Worm (Caenorhabditis elegans) whole organism, L1 larva: ENCODE measurements around the gene T09D3.3.

Experiments
- C16A3.4 ChIP-seq: fragments of 150-350 bp; optimal IDR thresholded peaks from 2 replicates; lab custom pipeline; 2014; ENCODE audit warnings: missing biosample characterization, missing genetic modification characterization
- C34B4.2 ChIP-seq: sonication (generic microtip); optimal IDR thresholded peaks from 2 replicates; lab custom pipeline; 2017; ENCODE audit warnings: mild to moderate bottlenecking, missing genetic modification characterization, missing compliant biosample characterization
- F16B12.6 ChIP-seq: fragments of 150-350 bp; optimal IDR thresholded peaks from 2 replicates; lab custom pipeline; 2014; ENCODE audit warnings: missing biosample characterization, missing genetic modification characterization
- ama-1 ChIP-seq: fragments of 150-350 bp; optimal IDR thresholded peaks from 2 replicates; lab custom pipeline; 2014
- blmp-1 ChIP-seq: fragments of 150-350 bp; optimal IDR thresholded peaks from 2 replicates; lab custom pipeline; 2014; ENCODE audit warnings: missing biosample characterization, missing genetic modification characterization
- ceh-63 ChIP-seq: fragments of 200-800 bp; sonication (Bioruptor generic); optimal IDR thresholded peaks from 2 replicates; lab custom pipeline; 2018; ENCODE audit warnings: mild to moderate bottlenecking, missing genetic modification characterization, missing compliant biosample characterization
- ceh-88 ChIP-seq: fragments of 200-800 bp; sonication (Bioruptor generic); IDR thresholded peaks from 2 replicates; pipeline ENCODE4 v1.3.6; 2022; ENCODE audit warnings: missing genetic modification characterization, missing compliant biosample characterization
- dpl-1 ChIP-seq, 3 experiments: fragments of 150-350 bp in 2 of 3; sonication (generic microtip) in 1 of 3; optimal IDR thresholded peaks; 2 replicates each; lab custom pipeline; 2014 to 2017; ENCODE audit warnings: missing biosample characterization in 3 of 3, missing genetic modification characterization in 3 of 3, missing genetic modification reagents in 3 of 3
- efl-1 ChIP-seq, 4 experiments: fragments of 150-350 bp; optimal IDR thresholded peaks in 3 of 4; peaks in 1 of 4; 1 replicate in 1 of 4; 2 replicates in 3 of 4; lab custom pipeline; 2014; ENCODE audit warnings: missing biosample characterization in 2 of 4, missing genetic modification characterization in 2 of 4, missing genetic modification reagents in 2 of 4
- egl-13 ChIP-seq: sonication (generic microtip); optimal IDR thresholded peaks from 2 replicates; lab custom pipeline; 2016; ENCODE audit warnings: missing genotype, missing genetic modification reagents, missing genetic modification characterization, missing compliant biosample characterization
- elt-2 ChIP-seq: sonication (generic microtip); optimal IDR thresholded peaks from 2 replicates; lab custom pipeline; 2016; ENCODE audit warnings: missing genetic modification characterization, mild to moderate bottlenecking, inconsistent platforms, missing compliant biosample characterization, missing genetic modification reagents
- ets-5 ChIP-seq: fragments of 200-800 bp; sonication (Bioruptor generic); IDR thresholded peaks from 2 replicates; pipeline ENCODE4 v1.3.6; 2022; ENCODE audit warnings: missing genetic modification characterization, missing compliant biosample characterization
- fkh-4 ChIP-seq: sonication (generic microtip); optimal IDR thresholded peaks from 2 replicates; lab custom pipeline; 2016; ENCODE audit warnings: missing compliant biosample characterization, missing genetic modification characterization, borderline replicate concordance
- fkh-8 ChIP-seq: sonication (generic microtip); optimal IDR thresholded peaks from 2 replicates; lab custom pipeline; 2016; ENCODE audit warnings: mild to moderate bottlenecking, missing genetic modification characterization, missing compliant biosample characterization
- grh-1 ChIP-seq: fragments of 200-800 bp; sonication (Bioruptor generic); IDR thresholded peaks from 2 replicates; pipeline ENCODE4 v1.3.6; 2022; ENCODE audit warnings: missing genetic modification reagents, missing genetic modification characterization, missing compliant biosample characterization
- hlh-17 ChIP-seq: fragments of 200-800 bp; sonication (Bioruptor generic); optimal IDR thresholded peaks from 2 replicates; lab custom pipeline; 2018; ENCODE audit warnings: missing genetic modification characterization, mild to moderate bottlenecking, missing compliant biosample characterization, moderate library complexity, borderline replicate concordance
- irx-1 ChIP-seq: sonication (generic microtip); optimal IDR thresholded peaks from 2 replicates; lab custom pipeline; 2016; ENCODE audit warnings: missing genetic modification characterization, missing compliant biosample characterization
- isw-1 ChIP-seq: fragments of 200-800 bp; sonication (Bioruptor generic); IDR thresholded peaks from 2 replicates; pipeline ENCODE4 v1.3.6; 2022; ENCODE audit warnings: missing genetic modification characterization, missing compliant biosample characterization
- jun-1 ChIP-seq: fragments of 150-350 bp; optimal IDR thresholded peaks from 2 replicates; lab custom pipeline; 2014; ENCODE audit warnings: missing biosample characterization, missing genetic modification reagents, missing genetic modification characterization
- lin-35 ChIP-seq, 2 experiments: fragments of 150-350 bp; optimal IDR thresholded peaks; 2 replicates each; lab custom pipeline; 2014; ENCODE audit warnings: missing biosample characterization in 2 of 2, missing genetic modification characterization in 2 of 2, missing genetic modification reagents in 2 of 2
- lin-39 ChIP-seq: fragments of 150-350 bp; optimal IDR thresholded peaks from 2 replicates; lab custom pipeline; 2014; ENCODE audit warnings: missing biosample characterization, missing genetic modification reagents, missing genetic modification characterization
- lir-3 ChIP-seq: sonication (generic microtip); optimal IDR thresholded peaks from 2 replicates; lab custom pipeline; 2016; ENCODE audit warnings: mild to moderate bottlenecking, missing genetic modification characterization, moderate library complexity, missing compliant biosample characterization; ENCODE audit not compliant: poor library complexity
- nhr-11 ChIP-seq: fragments of 150-350 bp; optimal IDR thresholded peaks from 2 replicates; lab custom pipeline; 2014; ENCODE audit warnings: missing biosample characterization, missing genetic modification characterization
- nhr-28 ChIP-seq: fragments of 150-350 bp; optimal IDR thresholded peaks from 2 replicates; lab custom pipeline; 2014; ENCODE audit warnings: missing biosample characterization, missing genetic modification characterization
- nhr-71 ChIP-seq: sonication (generic microtip); optimal IDR thresholded peaks from 2 replicates; lab custom pipeline; 2016; ENCODE audit warnings: mild to moderate bottlenecking, missing genetic modification characterization, moderate library complexity, missing compliant biosample characterization
- nhr-77 ChIP-seq: fragments of 150-350 bp; optimal IDR thresholded peaks from 2 replicates; lab custom pipeline; 2014; ENCODE audit warnings: missing biosample characterization, missing genetic modification characterization
- nhr-85 ChIP-seq: sonication (generic microtip); peaks from one replicate; lab custom pipeline; 2016; ENCODE audit warnings: missing genetic modification characterization, inconsistent platforms, missing compliant biosample characterization
- nhr-90 ChIP-seq: sonication (generic microtip); optimal IDR thresholded peaks from 2 replicates; lab custom pipeline; 2016; ENCODE audit warnings: mild to moderate bottlenecking, missing genetic modification characterization, missing compliant biosample characterization; ENCODE audit not compliant: poor library complexity
- pax-3 ChIP-seq: fragments of 200-800 bp; sonication (Bioruptor generic); optimal IDR thresholded peaks from 2 replicates; lab custom pipeline; 2018; ENCODE audit warnings: mild to moderate bottlenecking, missing genetic modification characterization, moderate library complexity, missing compliant biosample characterization
- pqm-1 ChIP-seq: sonication (generic microtip); optimal IDR thresholded peaks from 3 replicates; lab custom pipeline; 2017; ENCODE audit warnings: missing biosample characterization, missing genetic modification characterization
- snpc-4 ChIP-seq: fragments of 150-350 bp; optimal IDR thresholded peaks from 2 replicates; lab custom pipeline; 2014; ENCODE audit warnings: missing biosample characterization, missing genetic modification characterization
- snu-23 ChIP-seq: sonication (generic microtip); optimal IDR thresholded peaks from 2 replicates; lab custom pipeline; 2016; ENCODE audit warnings: missing genetic modification characterization, missing compliant biosample characterization
- sptf-1 ChIP-seq: fragments of 150-350 bp; optimal IDR thresholded peaks from 2 replicates; lab custom pipeline; 2014; ENCODE audit warnings: missing biosample characterization, missing genetic modification characterization
- tlp-1 ChIP-seq: fragments of 150-350 bp; optimal IDR thresholded peaks from 2 replicates; lab custom pipeline; 2014; ENCODE audit warnings: missing biosample characterization, missing genetic modification characterization
- unc-30 ChIP-seq: sonication (generic microtip); optimal IDR thresholded peaks from 2 replicates; lab custom pipeline; 2017; ENCODE audit warnings: missing biosample characterization, missing genetic modification characterization
- unc-62 ChIP-seq: fragments of 150-350 bp; optimal IDR thresholded peaks from 2 replicates; lab custom pipeline; 2014; ENCODE audit warnings: missing biosample characterization, missing genetic modification reagents, missing genetic modification characterization
- unc-86 ChIP-seq: sonication (generic microtip); optimal IDR thresholded peaks from 2 replicates; lab custom pipeline; 2016; ENCODE audit warnings: missing genetic modification characterization, missing compliant biosample characterization
- unc-98 ChIP-seq: fragments of 200-800 bp; sonication (Bioruptor generic); IDR thresholded peaks from 2 replicates; pipeline ENCODE4 v1.3.6; 2022; ENCODE audit warnings: missing genetic modification characterization, missing compliant biosample characterization
- zag-1 ChIP-seq: fragments of 150-350 bp; optimal IDR thresholded peaks from 2 replicates; lab custom pipeline; 2014; ENCODE audit warnings: missing biosample characterization, missing genetic modification characterization
- zip-4 ChIP-seq: fragments of 200-800 bp; sonication (Bioruptor generic); optimal IDR thresholded peaks from 2 replicates; lab custom pipeline; 2018; ENCODE audit warnings: mild to moderate bottlenecking, missing genetic modification characterization, moderate library complexity, missing compliant biosample characterization

Gene T09D3.3

DNA sequence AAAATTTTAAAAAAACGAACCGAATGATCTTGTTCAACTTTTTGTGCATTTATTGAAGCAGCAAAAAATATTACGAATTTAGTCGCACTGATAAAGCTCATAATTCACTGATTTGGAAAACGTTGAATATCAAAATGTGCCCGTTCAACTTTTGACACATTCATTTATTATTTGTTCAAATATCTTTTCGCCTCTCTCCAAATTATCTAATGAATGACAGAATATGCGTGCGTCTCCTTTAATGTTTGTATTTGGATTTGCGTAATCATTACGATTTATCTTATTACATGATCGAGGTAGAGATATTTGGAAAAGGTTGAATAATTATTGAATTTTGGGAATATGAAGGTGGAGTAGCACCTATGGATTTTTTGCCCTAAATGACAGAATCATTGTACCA, at the start of gene T09D3.3:
T09D3.3 (minus strand) TSS at position 101 of the 400 bp plus-strand sequence.
- no peak for TF ChIP-seq unc-62
- TF ChIP-seq pax-3 (tag; lab: Kevin White, UChicago) = no peak
- no peak for TF ChIP-seq nhr-77 (tag; lab: Kevin White, UChicago)
- TF ChIP-seq unc-98 = no peak
- no peak for TF ChIP-seq nhr-85 (tag; lab: Kevin White, UChicago)
- TF ChIP-seq F16B12.6 (tag; lab: Kevin White, UChicago) = no peak
- TF ChIP-seq tlp-1 (tag; lab: Kevin White, UChicago) = no peak
- no peak for TF ChIP-seq nhr-28 (tag; lab: Kevin White, UChicago)
- no peak for TF ChIP-seq C16A3.4 (tag; lab: Kevin White, UChicago)
- no peak for TF ChIP-seq ets-5 (GFP tag; lab: Robert Waterston, UW)
- no peak for TF ChIP-seq C34B4.2 (tag; lab: Kevin White, UChicago)
- no peak for TF ChIP-seq lin-39 (tag; lab: Kevin White, UChicago)
- no peak for TF ChIP-seq egl-13
- TF ChIP-seq unc-30 = no peak
- no peak for TF ChIP-seq ceh-88 (GFP tag; lab: Robert Waterston, UW)
- no peak for TF ChIP-seq nhr-11 (tag; lab: Kevin White, UChicago)
- TF ChIP-seq isw-1 = no peak
- no peak for TF ChIP-seq lir-3 (tag; lab: Kevin White, UChicago)
- TF ChIP-seq efl-1 (optimal IDR thresholded peaks at IDR 0.05; lab: Kevin White, UChicago) = no peak
- TF ChIP-seq efl-1 (GFP tag; optimal IDR thresholded peaks at IDR 0.05 in 1 of 2; lab: Kevin White, UChicago) = no peak
- TF ChIP-seq dpl-1 (GFP tag; optimal IDR thresholded peaks at IDR 0.05; lab: Kevin White, UChicago) = no peak

ce11 chrV:5392993-5393628, 43.7 kb upstream of the T09D3.3 start, which contains the start of gene C35A11.4:
Gene C35A11.4 (minus strand): TSS chrV:5393148.
- TF ChIP-seq C34B4.2 (tag; lab: Kevin White, UChicago) (no peak), ama-1 (lab: Kevin White, UChicago) (no peak), elt-2 (tag; lab: Kevin White, UChicago) (peak; percentile 97), sptf-1 (tag; lab: Kevin White, UChicago) (no peak), fkh-4 (tag; lab: Kevin White, UChicago) (no peak), grh-1 (GFP tag; lab: Robert Waterston, UW) (no peak), snpc-4 (no peak), pqm-1 (tag; lab: Kevin White, UChicago) (peak; percentile 27), lir-3 (tag; lab: Kevin White, UChicago) (no peak), nhr-71 (tag; lab: Kevin White, UChicago) (peak; percentile 9), snu-23 (GFP tag; lab: Kevin White, UChicago) (no peak), jun-1 (tag; lab: Kevin White, UChicago) (no peak), lin-35 (GFP tag; optimal IDR thresholded peaks at IDR 0.05; lab: Kevin White, UChicago) (peak in 1 of 2 experiments; percentile 23), unc-86 (tag; lab: Kevin White, UChicago) (no peak), dpl-1 (GFP tag; optimal IDR thresholded peaks at IDR 0.05; lab: Kevin White, UChicago) (no peak), ceh-63 (GFP tag; lab: Kevin White, UChicago) (no peak), tlp-1 (tag; lab: Kevin White, UChicago) (peak; percentile 56), fkh-8 (tag; lab: Kevin White, UChicago) (no peak), nhr-28 (tag; lab: Kevin White, UChicago) (no peak), nhr-90 (tag; lab: Kevin White, UChicago) (no peak), zag-1 (tag; lab: Kevin White, UChicago) (no peak), irx-1 (no peak), unc-30 (no peak)

DNA sequence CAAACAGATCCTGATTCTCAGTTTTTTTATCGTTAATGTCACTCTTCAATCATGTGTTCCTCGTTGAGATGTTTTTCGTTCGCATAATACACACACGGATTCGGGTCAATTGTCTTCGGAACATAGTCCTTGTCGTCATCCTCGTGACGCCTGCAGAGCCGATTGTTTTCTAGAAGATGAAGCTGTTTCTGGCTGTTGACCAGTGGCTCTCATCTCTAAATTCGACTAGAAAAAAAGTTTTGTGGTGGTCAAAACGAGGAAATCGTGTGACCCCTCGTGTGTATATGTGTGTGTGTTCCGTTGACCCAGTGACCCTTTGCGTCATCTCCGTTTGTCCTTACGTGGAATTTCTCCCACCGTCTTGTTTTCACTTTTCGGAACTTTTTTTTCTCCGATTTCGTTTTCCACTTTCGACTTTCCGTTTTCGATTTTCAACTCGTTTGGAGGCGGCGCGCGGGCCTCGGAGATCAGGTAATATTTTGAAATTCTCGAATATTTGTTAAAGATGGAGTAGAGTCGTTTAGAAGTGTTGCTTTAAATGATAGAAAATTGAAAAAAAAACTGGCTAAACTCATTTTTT, 36.6 kb upstream of the T09D3.3 start, which contains the start of gene C35A11.2:
C35A11.2 (plus strand) TSS at position 386 of the 580 bp plus-strand sequence.
- TF ChIP-seq zip-4 (GFP tag; lab: Kevin White, UChicago) = no peak
- no peak for TF ChIP-seq hlh-17 (GFP tag; lab: Kevin White, UChicago)
- TF ChIP-seq blmp-1 = peak; percentile 96
